Worm (Caenorhabditis elegans): ENCODE data around the gene Y76B12C.3.

- TF ChIP-seq lin-39 (tag; optimal IDR thresholded peaks at IDR 0.05) (no peak), zag-1 (tag; optimal IDR thresholded peaks at IDR 0.05) (no peak), mdl-1 (tag; optimal IDR thresholded peaks at IDR 0.05) (no peak), unc-55 (GFP tag; optimal IDR thresholded peaks at IDR 0.05) (no peak), aly-2 (tag; optimal IDR thresholded peaks at IDR 0.05) (no peak), nhr-237 (tag; optimal IDR thresholded peaks at IDR 0.05) (no peak)
These were observed 19.3 kb downstream of the Y76B12C.3 start, which contains the start of gene xpc-1 for ce11 chrIV:1992789-1993188.

Measured in whole organism, L2 larva.